Worm (Caenorhabditis elegans) whole organism, L4 larva: ENCODE measurements around the gene cyp-35A2.
A peak's percentile ranks its signal among the peaks of the same experiment; 100 is the strongest.

Experiments
- D1046.2 ChIP-seq: fragments of 200-800 bp; sonication (Bioruptor generic); IDR thresholded peaks from 2 replicates; pipeline ENCODE4 v1.3.6; 2022; ENCODE audit warnings: missing genetic modification characterization, missing compliant biosample characterization
- F26F4.8 ChIP-seq: fragments of 200-800 bp; sonication (Bioruptor generic); conservative IDR thresholded peaks from 2 replicates; pipeline ENCODE4 v1.3.6; 2022; ENCODE audit warnings: missing genetic modification characterization, missing compliant biosample characterization
- F37D6.2 ChIP-seq: sonication (generic microtip); optimal IDR thresholded peaks from 2 replicates; lab custom pipeline; 2016; ENCODE audit warnings: mild to moderate bottlenecking, missing genetic modification characterization, missing compliant biosample characterization
- F44E2.7 ChIP-seq: fragments of 200-800 bp; sonication (Bioruptor generic); IDR thresholded peaks from 2 replicates; pipeline ENCODE4 v2.1.2; 2022; ENCODE audit warnings: missing genetic modification characterization, missing compliant biosample characterization
- Y48G9A.11 ChIP-seq: fragments of 200-800 bp; sonication (Bioruptor generic); IDR thresholded peaks from 2 replicates; pipeline ENCODE4 v1.3.6; 2022; ENCODE audit warnings: missing genetic modification reagents, missing genetic modification characterization, missing compliant biosample characterization
- Y5F2A.4 ChIP-seq: fragments of 200-800 bp; sonication (Bioruptor generic); optimal IDR thresholded peaks from 2 replicates; lab custom pipeline; 2018; ENCODE audit warnings: mild to moderate bottlenecking, missing genetic modification characterization, missing compliant biosample characterization
- ZK546.5 ChIP-seq, 2 experiments: sonication (generic microtip); optimal IDR thresholded peaks; 2 replicates each; lab custom pipeline; 2017; ENCODE audit warnings: missing biosample characterization in 2 of 2, missing genetic modification characterization in 2 of 2
- aha-1 ChIP-seq: fragments of 150-350 bp; peaks from one replicate; lab custom pipeline; 2014; ENCODE audit warnings: missing biosample characterization, missing genetic modification characterization
- attf-4 ChIP-seq: sonication (generic microtip); optimal IDR thresholded peaks from 3 replicates; lab custom pipeline; 2017; ENCODE audit warnings: missing biosample characterization, missing genetic modification characterization
- ces-1 ChIP-seq: fragments of 150-350 bp; sonication (generic microtip); optimal IDR thresholded peaks from 4 replicates; lab custom pipeline; 2014; ENCODE audit warnings: missing biosample characterization, missing genetic modification reagents, missing genetic modification characterization
- daf-12 ChIP-seq: fragments of 150-350 bp; optimal IDR thresholded peaks from 2 replicates; lab custom pipeline; 2014; ENCODE audit warnings: missing biosample characterization, missing genetic modification reagents, missing genetic modification characterization
- daf-8 ChIP-seq: fragments of 200-800 bp; sonication (Bioruptor generic); IDR thresholded peaks from 2 replicates; pipeline ENCODE4 v1.3.6; 2022; ENCODE audit warnings: missing genetic modification characterization, missing compliant biosample characterization
- dmd-8 ChIP-seq: fragments of 200-800 bp; sonication (Bioruptor generic); IDR thresholded peaks from 2 replicates; pipeline ENCODE4 v1.3.6; 2022; ENCODE audit warnings: missing genetic modification characterization, missing compliant biosample characterization
- duxl-1 ChIP-seq: sonication (generic microtip); optimal IDR thresholded peaks from 2 replicates; lab custom pipeline; 2016; ENCODE audit warnings: mild to moderate bottlenecking, missing genetic modification characterization, moderate library complexity, missing compliant biosample characterization; ENCODE audit not compliant: poor library complexity
- dve-1 ChIP-seq: sonication (generic microtip); optimal IDR thresholded peaks from 2 replicates; lab custom pipeline; 2017; ENCODE audit warnings: antibody characterized with exemption, mild to moderate bottlenecking, missing genetic modification characterization, missing compliant biosample characterization; ENCODE audit not compliant: insufficient read depth
- lim-7 ChIP-seq: fragments of 200-800 bp; sonication (Bioruptor generic); IDR thresholded peaks from 2 replicates; pipeline ENCODE4 v1.3.6; 2022; ENCODE audit warnings: missing genetic modification characterization, missing compliant biosample characterization
- lin-1 ChIP-seq: fragments of 200-800 bp; sonication (Bioruptor generic); IDR thresholded peaks from 2 replicates; pipeline ENCODE4 v1.3.6; 2022; ENCODE audit warnings: missing genetic modification reagents, missing genetic modification characterization, missing compliant biosample characterization
- lin-39 ChIP-seq: fragments of 150-350 bp; optimal IDR thresholded peaks from 2 replicates; lab custom pipeline; 2014; ENCODE audit warnings: missing biosample characterization, missing genetic modification reagents, missing genetic modification characterization
- madf-9 ChIP-seq: fragments of 200-800 bp; sonication (Bioruptor generic); conservative IDR thresholded peaks from 2 replicates; pipeline ENCODE4 v1.3.6; 2022; ENCODE audit warnings: missing genetic modification reagents, missing genetic modification characterization, missing compliant biosample characterization
- mxl-2 ChIP-seq: fragments of 200-800 bp; sonication (Bioruptor generic); conservative IDR thresholded peaks from 2 replicates; pipeline ENCODE4 v1.3.6; 2022; ENCODE audit warnings: missing genetic modification reagents, missing genetic modification characterization, missing compliant biosample characterization
- nhr-102 ChIP-seq: sonication (generic microtip); optimal IDR thresholded peaks from 2 replicates; lab custom pipeline; 2016; ENCODE audit warnings: mild to moderate bottlenecking, missing genetic modification characterization, moderate library complexity, missing compliant biosample characterization
- nhr-11 ChIP-seq: fragments of 150-350 bp; optimal IDR thresholded peaks from 2 replicates; lab custom pipeline; 2014; ENCODE audit warnings: missing biosample characterization, missing genetic modification characterization
- nhr-237 ChIP-seq: sonication (generic microtip); optimal IDR thresholded peaks from 2 replicates; lab custom pipeline; 2017; ENCODE audit warnings: missing biosample characterization, missing genetic modification characterization
- nhr-28 ChIP-seq: fragments of 150-350 bp; optimal IDR thresholded peaks from 2 replicates; lab custom pipeline; 2014; ENCODE audit warnings: missing biosample characterization, missing genetic modification characterization
- nhr-48 ChIP-seq: sonication (generic microtip); optimal IDR thresholded peaks from 2 replicates; lab custom pipeline; 2016; ENCODE audit warnings: mild to moderate bottlenecking, missing genetic modification characterization, missing compliant biosample characterization
- nhr-6 ChIP-seq: fragments of 150-350 bp; optimal IDR thresholded peaks from 2 replicates; lab custom pipeline; 2014; ENCODE audit warnings: missing biosample characterization, missing genetic modification characterization
- pqm-1 ChIP-seq: sonication (generic microtip); optimal IDR thresholded peaks from 2 replicates; lab custom pipeline; 2017; ENCODE audit warnings: missing biosample characterization, missing genetic modification characterization
- snpc-1.2 ChIP-seq: fragments of 200-800 bp; sonication (Bioruptor generic); IDR thresholded peaks from 2 replicates; pipeline ENCODE4 v1.3.6; 2022; ENCODE audit warnings: missing genetic modification reagents, missing genetic modification characterization, missing compliant biosample characterization
- unc-62 ChIP-seq, 3 experiments: fragments of 150-350 bp in 1 of 3; sonication (generic microtip); optimal IDR thresholded peaks in 2 of 3; peaks in 1 of 3; 1 replicate in 1 of 3; 2 replicates in 2 of 3; lab custom pipeline; 2014 to 2017; ENCODE audit warnings: missing biosample characterization in 3 of 3, missing genetic modification characterization in 3 of 3, missing genetic modification reagents in 3 of 3, missing genotype in 1 of 3

Gene cyp-35A2

ce11 chrV:7391933-7392332 is 28.0 kb upstream of the cyp-35A2 start, which contains the start of gene fbxa-105 (continued):
- no peak for TF ChIP-seq F44E2.7 (GFP tag; lab: Robert Waterston, UW)
- no peak for TF ChIP-seq nhr-102 (tag; lab: Kevin White, UChicago)
- no peak for TF ChIP-seq madf-9 (GFP tag; lab: Robert Waterston, UW)
- no peak for TF ChIP-seq lin-39
- peak; percentile 26 for TF ChIP-seq nhr-28
- TF ChIP-seq Y48G9A.11 (GFP tag; lab: Robert Waterston, UW): no peak
- TF ChIP-seq attf-4 (tag; lab: Kevin White, UChicago): no peak

- TF ChIP-seq nhr-48 (tag; lab: Kevin White, UChicago): no peak
- TF ChIP-seq snpc-1.2 (GFP tag; lab: Robert Waterston, UW): no peak
- no peak for TF ChIP-seq dmd-8 (GFP tag; lab: Robert Waterston, UW)
- no peak for TF ChIP-seq daf-12 (tag; lab: Kevin White, UChicago)
Measured at ce11 chrV:7389771-7390170, 25.8 kb upstream of the cyp-35A2 start, which contains the start of gene C02H6.1. C02H6.1 (minus strand) TSS chrV:7389871.

- TF ChIP-seq daf-8 (GFP tag; lab: Robert Waterston, UW) (no peak), ces-1 (no peak), nhr-237 (tag; lab: Kevin White, UChicago) (no peak), dmd-8 (GFP tag; lab: Robert Waterston, UW) (no peak), attf-4 (tag; lab: Kevin White, UChicago) (no peak), duxl-1 (tag; lab: Kevin White, UChicago) (no peak), nhr-48 (tag; lab: Kevin White, UChicago) (no peak)
Measured at ce11 chrV:7387755-7388154, 23.8 kb upstream of the cyp-35A2 start, which contains the start of gene C02H6.3. C02H6.3 (minus strand) TSS chrV:7387855.

ce11 chrV:7386052-7386573 is 22.1 kb upstream of the cyp-35A2 start, which contains the start of gene srp-6:
srp-6 (minus strand) TSS chrV:7386102.
- no peak for TF ChIP-seq D1046.2 (GFP tag; lab: Robert Waterston, UW)
- TF ChIP-seq dve-1: peak; percentile 10
- peak in 1 of 2 experiments; percentile 66 for TF ChIP-seq unc-62 (GFP tag; optimal IDR thresholded peaks at IDR 0.05 in 1 of 2; lab: Kevin White, UChicago)
- TF ChIP-seq unc-62 (tag; optimal IDR thresholded peaks at IDR 0.05; lab: Kevin White, UChicago): no peak
- no peak for TF ChIP-seq lim-7
- TF ChIP-seq nhr-11: peak; percentile 9

- TF ChIP-seq nhr-6 (no peak), aha-1 (peak; percentile 22)
- TF ChIP-seq, all 104 proteins: peak for 1
Measured at ce11 chrV:7381008-7381407, 17.0 kb upstream of the cyp-35A2 start, which contains the start of gene C03G6.17. C03G6.17 (minus strand) TSS chrV:7381108.

ce11 chrV:7379384-7379783 is 15.4 kb upstream of the cyp-35A2 start, which contains the start of gene srsx-24:
srsx-24 (minus strand) TSS chrV:7379484.
- TF ChIP-seq Y5F2A.4 (no peak), mxl-2 (GFP tag; lab: Robert Waterston, UW) (no peak), ZK546.5 (tag; optimal IDR thresholded peaks at IDR 0.05; lab: Kevin White, UChicago) (no peak)
- TF ChIP-seq, all 104 proteins: peak for 0

ce11 chrV:7374090-7374489 is 10.1 kb upstream of the cyp-35A2 start, which contains the start of gene srx-56:
srx-56 (plus strand) TSS chrV:7374390.
- TF ChIP-seq lin-1 (GFP tag; lab: Robert Waterston, UW) (no peak), pqm-1 (tag; lab: Kevin White, UChicago) (no peak), F37D6.2 (no peak), unc-62 (GFP tag; optimal IDR thresholded peaks at IDR 0.05 in 1 of 2; lab: Kevin White, UChicago) (peak in 1 of 2 experiments; percentile 20), unc-62 (tag; optimal IDR thresholded peaks at IDR 0.05; lab: Kevin White, UChicago) (no peak), F26F4.8 (no peak)
